Worm (Caenorhabditis elegans) whole organism, L2 larva: ENCODE results near the gene C54E10.11.

ENCODE experiments used
- aly-2 ChIP-seq: fragments of 150-350 bp; optimal IDR thresholded peaks from 2 replicates; lab custom pipeline; 2014; ENCODE audit warnings: missing biosample characterization, missing genetic modification characterization
- unc-55 ChIP-seq: fragments of 150-350 bp; sonication (generic microtip); optimal IDR thresholded peaks from 3 replicates; lab custom pipeline; 2014; ENCODE audit warnings: missing biosample characterization, missing genetic modification reagents, missing genetic modification characterization

DNA sequence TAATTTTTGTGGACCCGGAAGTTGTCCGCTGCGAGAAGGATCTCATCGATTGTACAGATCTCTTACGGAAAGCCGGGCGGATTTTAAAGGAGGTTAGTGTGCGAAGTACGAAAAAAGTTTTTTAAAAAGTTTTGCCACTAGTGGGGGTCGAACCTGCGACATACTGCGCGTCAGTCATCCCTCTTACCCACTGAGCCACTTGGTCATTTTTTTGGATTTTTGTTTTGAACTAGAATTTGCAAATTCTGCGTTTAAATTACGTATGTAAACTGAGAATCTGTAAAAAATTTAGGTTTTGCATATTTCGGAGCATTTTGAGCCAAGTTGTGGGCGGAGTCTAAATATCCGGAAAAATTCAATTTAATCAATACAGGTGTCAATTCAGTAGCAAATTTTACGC lies 46.6 kb upstream of the C54E10.11 start:
- no peak for TF ChIP-seq unc-55 (GFP tag; lab: Kevin White, UChicago)
- no peak for TF ChIP-seq aly-2
